Worm (Caenorhabditis elegans): ENCODE results near the gene epg-5.

ce11 chrII:6619007-6619406 is 9.8 kb upstream of the epg-5 start:
- TF ChIP-seq hmg-4 (GFP tag; optimal IDR thresholded peaks at IDR 0.05): no peak
- no peak for TF ChIP-seq pes-1 (GFP tag; IDR thresholded peaks at IDR 0.05)
- no peak for TF ChIP-seq ceh-36 (tag; optimal IDR thresholded peaks at IDR 0.05)
- no peak for TF ChIP-seq ama-1 (optimal IDR thresholded peaks at IDR 0.05)
- TF ChIP-seq hnd-1 (tag; optimal IDR thresholded peaks at IDR 0.05): no peak
